Comparison of ENCODE assay signal across 4 fruit fly cellular contexts in the genomic region with DNA sequence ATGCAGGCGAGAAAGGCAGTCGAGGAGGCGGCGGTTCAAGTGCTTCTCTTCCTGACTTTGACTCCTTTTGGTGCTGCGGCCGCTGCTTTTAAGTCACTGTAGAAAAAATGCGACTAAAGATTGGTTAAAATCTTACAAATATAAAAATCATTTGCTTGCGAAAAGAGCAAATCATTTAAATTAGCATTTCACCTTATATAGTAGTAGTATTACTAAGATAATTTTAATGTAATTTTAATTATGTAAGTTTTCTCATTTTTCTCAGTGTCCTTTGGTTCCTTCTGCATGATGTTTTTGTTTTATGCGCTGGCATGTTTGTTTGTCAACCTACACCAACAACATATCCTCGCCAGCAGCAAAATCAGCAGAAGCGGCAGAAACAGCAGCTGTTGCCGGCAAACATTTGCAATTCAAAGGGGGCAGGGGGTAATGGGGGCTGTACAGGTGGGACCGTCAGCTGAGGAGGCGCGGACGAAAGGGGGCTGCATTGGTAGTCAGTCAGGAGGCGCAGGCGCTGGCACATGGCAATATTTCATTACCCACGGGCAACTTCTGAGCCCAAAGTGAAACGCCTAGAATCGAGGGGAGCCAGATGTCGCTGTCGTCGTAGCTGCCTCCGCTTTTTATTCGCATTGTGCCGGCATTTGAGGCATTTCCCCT.
TF ChIP-seq lines count a peak whose summit lies in the region.

No protein-coding gene starts in this region.

- no peak for TF ChIP-seq CTCF in whole organism, embryonic (GFP tag; optimal IDR thresholded peaks at IDR 0.05; lab: Kevin White, UChicago)

TF ChIP-seq in whole organism, embryonic, 481 proteins besides CTCF, POLR2A, EP300 and RAD21:
- peak; percentile 13 for TF ChIP-seq ewg (GFP tag; optimal IDR thresholded peaks at IDR 0.05; lab: Kevin White, UChicago)
- no peak for TF ChIP-seq prd (optimal IDR thresholded peaks at IDR 0.05; lab: Kevin White, UChicago)
- TF ChIP-seq prd (GFP tag; IDR thresholded peaks at IDR 0.05; lab: Robert Waterston, UW) = 0 out of 3 replicates have a peak, but pooled peaks have one; percentile 22
- TF ChIP-seq dmrt11E (tag; optimal IDR thresholded peaks at IDR 0.05; lab: Kevin White, UChicago) = peak; percentile 18
- TF ChIP-seq bsh (GFP tag; optimal IDR thresholded peaks at IDR 0.05; lab: Kevin White, UChicago) = peak in 1 of 2 experiments; percentile 57
- peak; percentile 57 for TF ChIP-seq Ets65A (GFP tag; lab: Kevin White, UChicago)
- peak; percentile 57; the same call in 1 of the 2 replicates for TF ChIP-seq crol (GFP tag; IDR thresholded peaks at IDR 0.05; lab: Robert Waterston, UW)
- no peak for TF ChIP-seq CG34376 (GFP tag; optimal IDR thresholded peaks at IDR 0.05; lab: Kevin White, UChicago)
- TF ChIP-seq CG3163 (GFP tag; optimal IDR thresholded peaks at IDR 0.05; lab: Kevin White, UChicago) = no peak
- no peak for TF ChIP-seq CG9215 (GFP tag; IDR thresholded peaks at IDR 0.05; lab: Robert Waterston, UW)
- TF ChIP-seq Med (GFP tag; lab: Kevin White, UChicago) = peak; percentile 13
- no peak for TF ChIP-seq C15 (GFP tag; IDR thresholded peaks at IDR 0.05; lab: Robert Waterston, UW)
- TF ChIP-seq CG4360 (GFP tag; IDR thresholded peaks at IDR 0.05; lab: Robert Waterston, UW) = 0 out of 2 replicates have a peak, but pooled peaks have one; percentile 11
- peak; percentile 49 for TF ChIP-seq nom (GFP tag; optimal IDR thresholded peaks at IDR 0.05; lab: Kevin White, UChicago)
- peak; percentile 4 for TF ChIP-seq CG2712 (tag; optimal IDR thresholded peaks at IDR 0.05; lab: Kevin White, UChicago)
- peak; percentile 73 for TF ChIP-seq lbe (GFP tag; optimal IDR thresholded peaks at IDR 0.05; lab: Kevin White, UChicago)
- peak; percentile 32 for TF ChIP-seq corto (GFP tag; optimal IDR thresholded peaks at IDR 0.05; lab: Kevin White, UChicago)
- peak; percentile 17 for TF ChIP-seq gem (tag; optimal IDR thresholded peaks at IDR 0.05; lab: Kevin White, UChicago)
- TF ChIP-seq gcm2 (GFP tag; optimal IDR thresholded peaks at IDR 0.05; lab: Kevin White, UChicago) = no peak
- TF ChIP-seq Drgx (GFP tag; IDR thresholded peaks at IDR 0.05; lab: Robert Waterston, UW) = peak; percentile 72

TF ChIP-seq in whole organism, prepupa, 60 proteins besides CTCF, POLR2A, EP300 and RAD21 (continues in another document):
- peak; percentile 83 for TF ChIP-seq CG6163 (GFP tag; IDR thresholded peaks at IDR 0.05; lab: Robert Waterston, UW)
- TF ChIP-seq Eip75B (GFP tag; optimal IDR thresholded peaks at IDR 0.05; lab: Kevin White, UChicago) = peak; percentile 53
- TF ChIP-seq CG9139 (GFP tag; optimal IDR thresholded peaks at IDR 0.05; lab: Kevin White, UChicago) = peak; percentile 41
- TF ChIP-seq achi (GFP tag; optimal IDR thresholded peaks at IDR 0.05; lab: Kevin White, UChicago) = peak; percentile 79
- TF ChIP-seq Met (GFP tag; optimal IDR thresholded peaks at IDR 0.05; lab: Kevin White, UChicago) = peak; percentile 71
- peak; percentile 77 for TF ChIP-seq esn (GFP tag; optimal IDR thresholded peaks at IDR 0.05; lab: Kevin White, UChicago)
- TF ChIP-seq CG10631 (GFP tag; optimal IDR thresholded peaks at IDR 0.05; lab: Kevin White, UChicago) = peak; percentile 83
- peak; percentile 42 for TF ChIP-seq spab (GFP tag; optimal IDR thresholded peaks at IDR 0.05; lab: Kevin White, UChicago)
- TF ChIP-seq CG11902 (GFP tag; optimal IDR thresholded peaks at IDR 0.05; lab: Kevin White, UChicago) = peak; percentile 23
- TF ChIP-seq CG32006 (GFP tag; optimal IDR thresholded peaks at IDR 0.05; lab: Kevin White, UChicago) = peak; percentile 65
- peak; percentile 90 for TF ChIP-seq CG3032 (tag; optimal IDR thresholded peaks at IDR 0.05; lab: Kevin White, UChicago)
- TF ChIP-seq fkh (GFP tag; optimal IDR thresholded peaks at IDR 0.05; lab: Kevin White, UChicago) = no peak
- peak; percentile 71 for TF ChIP-seq topi (GFP tag; optimal IDR thresholded peaks at IDR 0.05; lab: Kevin White, UChicago)
- peak; percentile 38 for TF ChIP-seq Hr39 (GFP tag; optimal IDR thresholded peaks at IDR 0.05; lab: Kevin White, UChicago)
- TF ChIP-seq CG15336 (GFP tag; IDR thresholded peaks at IDR 0.05; lab: Robert Waterston, UW) = peak; percentile 83
- TF ChIP-seq fd85E (GFP tag; optimal IDR thresholded peaks at IDR 0.05; lab: Kevin White, UChicago) = no peak
- no peak for TF ChIP-seq dac (GFP tag; optimal IDR thresholded peaks at IDR 0.05; lab: Kevin White, UChicago)
- TF ChIP-seq Sox102F (GFP tag; optimal IDR thresholded peaks at IDR 0.05; lab: Kevin White, UChicago) = peak; percentile 59
- TF ChIP-seq CG34406 (GFP tag; optimal IDR thresholded peaks at IDR 0.05; lab: Kevin White, UChicago) = peak; percentile 57
- peak; percentile 75 for TF ChIP-seq CG6792 (GFP tag; optimal IDR thresholded peaks at IDR 0.05; lab: Kevin White, UChicago)
- peak; percentile 36 for TF ChIP-seq CG7368 (GFP tag; optimal IDR thresholded peaks at IDR 0.05; lab: Kevin White, UChicago)
- TF ChIP-seq Hr38 (GFP tag; optimal IDR thresholded peaks at IDR 0.05; lab: Kevin White, UChicago) = no peak

TF ChIP-seq in whole organism, pupa, 21 proteins besides CTCF, POLR2A, EP300 and RAD21:
- TF ChIP-seq CG4496 (GFP tag; IDR thresholded peaks at IDR 0.05; lab: Robert Waterston, UW) = peak; percentile 82; the same call in 2 of the 3 replicates
- TF ChIP-seq CG14655 (GFP tag; optimal IDR thresholded peaks at IDR 0.05; lab: Kevin White, UChicago) = peak; percentile 81
- peak; percentile 68 for TF ChIP-seq Pif1B (GFP tag; optimal IDR thresholded peaks at IDR 0.05; lab: Kevin White, UChicago)
- TF ChIP-seq fd96Ca (GFP tag; IDR thresholded peaks at IDR 0.05; lab: Robert Waterston, UW) = peak; percentile 32; the same call in 1 of the 3 replicates
- peak; percentile 69 for TF ChIP-seq Pif1A (GFP tag; optimal IDR thresholded peaks at IDR 0.05; lab: Kevin White, UChicago)
- peak; percentile 58 for TF ChIP-seq D1 (tag; optimal IDR thresholded peaks at IDR 0.05; lab: Kevin White, UChicago)
- TF ChIP-seq CG8159 (tag; optimal IDR thresholded peaks at IDR 0.05; lab: Kevin White, UChicago) = peak; percentile 86
- peak; percentile 85 for TF ChIP-seq CG17806 (tag; optimal IDR thresholded peaks at IDR 0.05; lab: Kevin White, UChicago)
- peak; percentile 87 for TF ChIP-seq CG9948 (tag; optimal IDR thresholded peaks at IDR 0.05; lab: Kevin White, UChicago)
- TF ChIP-seq CG13204 (GFP tag; optimal IDR thresholded peaks at IDR 0.05; lab: Kevin White, UChicago) = peak; percentile 62
- TF ChIP-seq CG8301 (tag; optimal IDR thresholded peaks at IDR 0.05; lab: Kevin White, UChicago) = peak; percentile 72
- peak; percentile 57 for TF ChIP-seq Ets98B (GFP tag; IDR thresholded peaks at IDR 0.05; lab: Robert Waterston, UW)
- TF ChIP-seq CG32121 (GFP tag; IDR thresholded peaks at IDR 0.05; lab: Robert Waterston, UW) = no peak
- TF ChIP-seq Snoo (tag; optimal IDR thresholded peaks at IDR 0.05; lab: Kevin White, UChicago) = peak; percentile 58
- TF ChIP-seq CG34367 (tag; optimal IDR thresholded peaks at IDR 0.05; lab: Kevin White, UChicago) = peak; percentile 66
- TF ChIP-seq CG10348 (GFP tag; IDR thresholded peaks at IDR 0.05; lab: Robert Waterston, UW) = no peak
- TF ChIP-seq gl (tag; optimal IDR thresholded peaks at IDR 0.05; lab: Kevin White, UChicago) = peak; percentile 39
- peak; percentile 82 for TF ChIP-seq CG15710 (tag; optimal IDR thresholded peaks at IDR 0.05; lab: Kevin White, UChicago)
- no peak for TF ChIP-seq rn (GFP tag; IDR thresholded peaks at IDR 0.05; lab: Robert Waterston, UW)
- peak; percentile 9 for TF ChIP-seq EcR (GFP tag; optimal IDR thresholded peaks at IDR 0.05; lab: Kevin White, UChicago)
- peak; percentile 77 for TF ChIP-seq CG12605 (GFP tag; IDR thresholded peaks at IDR 0.05; lab: Robert Waterston, UW)

TF ChIP-seq in whole organism, wandering third instar larva, 38 proteins besides CTCF, POLR2A, EP300 and RAD21 (continues in another document):
- no peak for TF ChIP-seq jim (GFP tag; optimal IDR thresholded peaks at IDR 0.05; lab: Kevin White, UChicago)
- peak; percentile 11 for TF ChIP-seq CG9705 (GFP tag; optimal IDR thresholded peaks at IDR 0.05; lab: Kevin White, UChicago)
- no peak for TF ChIP-seq lola (GFP tag; optimal IDR thresholded peaks at IDR 0.05; lab: Kevin White, UChicago)
- TF ChIP-seq CrebA (GFP tag; optimal IDR thresholded peaks at IDR 0.05; lab: Kevin White, UChicago; ENCODE audit: borderline replicate concordance) = no peak
- no peak for TF ChIP-seq pan (optimal IDR thresholded peaks at IDR 0.05; lab: Kevin White, UChicago)
- TF ChIP-seq dmrt93B (GFP tag; optimal IDR thresholded peaks at IDR 0.05; lab: Kevin White, UChicago) = peak; percentile 43
- TF ChIP-seq Myc (optimal IDR thresholded peaks at IDR 0.05; lab: Kevin White, UChicago) = no peak
- no peak for TF ChIP-seq N (GFP tag; optimal IDR thresholded peaks at IDR 0.05; lab: Kevin White, UChicago)
- no peak for TF ChIP-seq Dif (GFP tag; optimal IDR thresholded peaks at IDR 0.05; lab: Kevin White, UChicago; ENCODE audit: partially characterized antibody)
- TF ChIP-seq woc (GFP tag; optimal IDR thresholded peaks at IDR 0.05; lab: Kevin White, UChicago) = peak; percentile 28
- peak; percentile 17 for TF ChIP-seq sage (GFP tag; optimal IDR thresholded peaks at IDR 0.05; lab: Kevin White, UChicago)
- peak; percentile 64 for TF ChIP-seq Hnf4 (GFP tag; optimal IDR thresholded peaks at IDR 0.05; lab: Kevin White, UChicago)
- TF ChIP-seq tai (GFP tag; optimal IDR thresholded peaks at IDR 0.05; lab: Kevin White, UChicago) = no peak
- TF ChIP-seq ey (GFP tag; optimal IDR thresholded peaks at IDR 0.05; lab: Kevin White, UChicago) = peak; percentile 60
- TF ChIP-seq foxo (GFP tag; optimal IDR thresholded peaks at IDR 0.05; lab: Kevin White, UChicago) = peak in 1 of 2 experiments; percentile 81
- no peak for TF ChIP-seq GATAd (GFP tag; optimal IDR thresholded peaks at IDR 0.05; lab: Kevin White, UChicago)
- TF ChIP-seq Jra (GFP tag; optimal IDR thresholded peaks at IDR 0.05; lab: Kevin White, UChicago) = no peak
- TF ChIP-seq fru (GFP tag; optimal IDR thresholded peaks at IDR 0.05; lab: Kevin White, UChicago) = peak; percentile 70
- TF ChIP-seq br (GFP tag; optimal IDR thresholded peaks at IDR 0.05; lab: Kevin White, UChicago) = peak; percentile 63
- TF ChIP-seq Abd-B (GFP tag; optimal IDR thresholded peaks at IDR 0.05; lab: Kevin White, UChicago) = no peak
- TF ChIP-seq Hr78 (GFP tag; optimal IDR thresholded peaks at IDR 0.05; lab: Kevin White, UChicago) = no peak
- TF ChIP-seq HLH106 (tag; optimal IDR thresholded peaks at IDR 0.05; lab: Kevin White, UChicago) = peak; percentile 89
- TF ChIP-seq psq (GFP tag; optimal IDR thresholded peaks at IDR 0.05; lab: Kevin White, UChicago) = peak; percentile 72
- peak; percentile 76 for TF ChIP-seq rgr (GFP tag; optimal IDR thresholded peaks at IDR 0.05; lab: Kevin White, UChicago)
- no peak for TF ChIP-seq CG32264 (GFP tag; optimal IDR thresholded peaks at IDR 0.05; lab: Kevin White, UChicago)
- no peak for TF ChIP-seq usp (GFP tag; optimal IDR thresholded peaks at IDR 0.05; lab: Kevin White, UChicago)
- TF ChIP-seq brk (GFP tag; optimal IDR thresholded peaks at IDR 0.05; lab: Kevin White, UChicago) = peak; percentile 72
- no peak for TF ChIP-seq dsf (GFP tag; optimal IDR thresholded peaks at IDR 0.05; lab: Kevin White, UChicago; ENCODE audit: borderline replicate concordance)
